Worm (Caenorhabditis elegans): ENCODE measurements around the gene adh-5.

adh-5 gene

ce11 chrV:904232-904983, 7.2 kb upstream of the adh-5 start, which contains the start of gene trm-2A:
trm-2A (plus strand) TSS chrV:904963.
- no peak for TF ChIP-seq dao-5 (tag; optimal IDR thresholded peaks at IDR 0.05)
- peak; percentile 22 for TF ChIP-seq W03F9.2 (tag; optimal IDR thresholded peaks at IDR 0.05)
- TF ChIP-seq him-1 (tag; optimal IDR thresholded peaks at IDR 0.05), result no peak

ce11 chrV:908681-909080, 2.9 kb upstream of the adh-5 start:
- no peak for TF ChIP-seq W03F9.2 (tag; optimal IDR thresholded peaks at IDR 0.05)
- TF ChIP-seq dao-5 (tag; optimal IDR thresholded peaks at IDR 0.05), result no peak
- TF ChIP-seq him-1 (tag; optimal IDR thresholded peaks at IDR 0.05), result no peak

ce11 chrV:910588-910987, 986 bp upstream of the adh-5 start:
- no peak for TF ChIP-seq dao-5 (tag; optimal IDR thresholded peaks at IDR 0.05)
- TF ChIP-seq W03F9.2 (tag; optimal IDR thresholded peaks at IDR 0.05), result no peak
- TF ChIP-seq him-1 (tag; optimal IDR thresholded peaks at IDR 0.05), result no peak

- TF ChIP-seq him-1 (tag; optimal IDR thresholded peaks at IDR 0.05), result no peak
These were observed 4.1 kb downstream of the adh-5 start for ce11 chrV:915716-916115.

ce11 chrV:917488-917887, 5.9 kb downstream of the adh-5 start, which contains the start of gene H24K24.2:
H24K24.2 (plus strand) TSS chrV:917788.
- TF ChIP-seq W03F9.2 (tag; optimal IDR thresholded peaks at IDR 0.05), result no peak

- TF ChIP-seq him-1 (tag; optimal IDR thresholded peaks at IDR 0.05) (no peak), dao-5 (tag; optimal IDR thresholded peaks at IDR 0.05) (no peak), W03F9.2 (tag; optimal IDR thresholded peaks at IDR 0.05) (no peak)
These were observed 27.8 kb downstream of the adh-5 start for ce11 chrV:939341-939740.

- TF ChIP-seq dao-5 (tag; optimal IDR thresholded peaks at IDR 0.05), result no peak
- no peak for TF ChIP-seq him-1 (tag; optimal IDR thresholded peaks at IDR 0.05)
- TF ChIP-seq W03F9.2 (tag; optimal IDR thresholded peaks at IDR 0.05), result no peak
These were observed 31.0 kb downstream of the adh-5 start for ce11 chrV:942556-942955.

- no peak for TF ChIP-seq him-1 (tag; optimal IDR thresholded peaks at IDR 0.05)
- TF ChIP-seq W03F9.2 (tag; optimal IDR thresholded peaks at IDR 0.05), result no peak
- no peak for TF ChIP-seq dao-5 (tag; optimal IDR thresholded peaks at IDR 0.05)
These were observed 33.6 kb downstream of the adh-5 start, which contains the start of gene Y50D4C.3 for ce11 chrV:945144-945543. Y50D4C.3 (minus strand) TSS chrV:945244.

- TF ChIP-seq dao-5 (tag; optimal IDR thresholded peaks at IDR 0.05) (no peak), W03F9.2 (tag; optimal IDR thresholded peaks at IDR 0.05) (no peak), him-1 (tag; optimal IDR thresholded peaks at IDR 0.05) (no peak)
These were observed 34.3 kb downstream of the adh-5 start for ce11 chrV:945828-946227.

ce11 chrV:949084-949483, 37.5 kb downstream of the adh-5 start:
- TF ChIP-seq him-1 (tag; optimal IDR thresholded peaks at IDR 0.05), result no peak
- no peak for TF ChIP-seq dao-5 (tag; optimal IDR thresholded peaks at IDR 0.05)
- TF ChIP-seq W03F9.2 (tag; optimal IDR thresholded peaks at IDR 0.05), result no peak

ce11 chrV:949760-950159, 38.2 kb downstream of the adh-5 start, which contains the start of gene Y50D4C.6:
Y50D4C.6 (minus strand) TSS chrV:949860.
- TF ChIP-seq him-1 (tag; optimal IDR thresholded peaks at IDR 0.05), result no peak
- TF ChIP-seq dao-5 (tag; optimal IDR thresholded peaks at IDR 0.05), result no peak
- TF ChIP-seq W03F9.2 (tag; optimal IDR thresholded peaks at IDR 0.05), result no peak

ce11 chrV:964739-965283, 53.2 kb downstream of the adh-5 start, which contains the start of gene sqv-6:
sqv-6 (minus strand) TSS chrV:964789.
- TF ChIP-seq dao-5 (tag; optimal IDR thresholded peaks at IDR 0.05) (no peak), W03F9.2 (tag; optimal IDR thresholded peaks at IDR 0.05) (no peak), him-1 (tag; optimal IDR thresholded peaks at IDR 0.05) (peak; percentile 51)

Measured in whole organism, L4/young adult.